Worm (Caenorhabditis elegans): ENCODE data around the gene C45E5.1.

The C45E5.1 gene

DNA sequence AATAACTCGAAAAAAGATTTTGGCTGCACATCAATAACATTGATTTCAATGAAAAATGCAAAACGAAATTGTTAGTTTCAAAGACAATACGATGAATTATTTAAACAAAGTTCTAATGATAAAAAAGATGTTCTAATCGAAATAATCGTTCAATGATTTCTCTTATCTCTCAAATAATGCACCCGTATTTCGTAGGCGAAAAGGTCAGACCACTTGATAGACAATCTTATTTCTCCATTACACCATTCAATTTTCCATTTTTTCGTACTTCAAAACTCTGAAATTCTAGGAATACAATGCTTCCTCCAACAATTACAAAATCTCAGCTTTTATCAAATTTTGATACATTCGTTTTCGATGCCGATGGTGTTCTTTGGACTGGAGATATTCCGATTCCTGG, at the start of gene C45E5.1:
C45E5.1 (plus strand) TSS at position 290 of the 400 bp plus-strand sequence.
- TF ChIP-seq ztf-23 (GFP tag; IDR thresholded peaks at IDR 0.05) (no peak), ztf-29 (GFP tag; IDR thresholded peaks at IDR 0.05) (no peak), T22C8.4 (GFP tag; IDR thresholded peaks at IDR 0.05) (no peak), ref-1 (GFP tag; conservative IDR thresholded peaks at IDR 0.05) (no peak), klf-2 (GFP tag; conservative IDR thresholded peaks at IDR 0.05) (no peak), tab-1 (GFP tag; IDR thresholded peaks at IDR 0.05) (no peak), flt-1 (GFP tag; IDR thresholded peaks at IDR 0.05) (no peak), med-1 (GFP tag; optimal IDR thresholded peaks at IDR 0.05; ENCODE audit: insufficient read depth) (no peak), cog-1 (tag; optimal IDR thresholded peaks at IDR 0.05) (no peak)

DNA sequence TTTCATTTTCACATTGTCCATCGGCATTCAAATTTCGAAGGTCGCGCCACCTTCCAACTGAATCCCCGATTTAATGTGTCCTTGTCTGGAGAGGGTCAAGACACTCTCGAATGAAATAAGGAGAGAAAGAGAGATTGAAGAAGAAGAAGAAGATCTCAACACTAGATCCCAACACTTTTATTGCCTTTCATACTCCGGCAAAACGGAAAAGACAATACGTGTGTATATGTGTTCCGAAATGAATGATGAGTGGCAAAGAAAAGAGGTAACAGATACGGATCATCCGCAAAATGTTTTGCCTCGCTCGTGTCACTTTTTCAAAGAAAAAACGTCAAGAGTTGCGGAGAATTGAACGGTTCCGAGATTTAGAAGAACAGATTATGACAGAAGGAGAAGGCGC, 43.8 kb upstream of the C45E5.1 start:
- no peak for TF ChIP-seq tab-1 (GFP tag; IDR thresholded peaks at IDR 0.05)
- no peak for TF ChIP-seq ztf-23 (GFP tag; IDR thresholded peaks at IDR 0.05)
- TF ChIP-seq ztf-29 (GFP tag; IDR thresholded peaks at IDR 0.05): no peak
- no peak for TF ChIP-seq flt-1 (GFP tag; IDR thresholded peaks at IDR 0.05)
- no peak for TF ChIP-seq ref-1 (GFP tag; conservative IDR thresholded peaks at IDR 0.05)
- TF ChIP-seq cog-1 (tag; optimal IDR thresholded peaks at IDR 0.05): no peak
- no peak for TF ChIP-seq T22C8.4 (GFP tag; IDR thresholded peaks at IDR 0.05)
- no peak for TF ChIP-seq klf-2 (GFP tag; conservative IDR thresholded peaks at IDR 0.05)
- no peak for TF ChIP-seq med-1 (GFP tag; optimal IDR thresholded peaks at IDR 0.05; ENCODE audit: insufficient read depth)

DNA sequence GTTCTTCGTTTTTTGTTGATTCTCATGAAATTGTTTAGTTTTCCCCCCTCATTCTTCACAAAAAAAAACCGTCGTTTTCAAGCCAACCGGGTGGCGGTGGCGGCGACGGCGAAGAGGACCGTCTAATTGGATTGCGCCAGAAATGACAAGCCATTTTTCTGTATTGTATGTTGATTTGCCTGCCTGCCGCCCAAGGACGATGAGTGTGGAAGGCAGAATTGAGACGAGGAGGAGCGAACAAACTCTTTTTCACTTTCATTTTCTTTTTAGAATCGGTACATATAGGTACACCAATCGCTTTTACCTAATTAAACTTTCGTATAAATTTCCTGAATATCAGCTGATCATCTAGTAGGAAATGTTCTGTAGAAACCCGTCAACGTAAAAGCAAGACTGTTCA, 42.6 kb upstream of the C45E5.1 start:
- TF ChIP-seq ref-1 (GFP tag; conservative IDR thresholded peaks at IDR 0.05) (no peak), cog-1 (tag; optimal IDR thresholded peaks at IDR 0.05) (no peak), flt-1 (GFP tag; IDR thresholded peaks at IDR 0.05) (no peak), ztf-29 (GFP tag; IDR thresholded peaks at IDR 0.05) (no peak), klf-2 (GFP tag; conservative IDR thresholded peaks at IDR 0.05) (no peak), tab-1 (GFP tag; IDR thresholded peaks at IDR 0.05) (no peak), ztf-23 (GFP tag; IDR thresholded peaks at IDR 0.05) (no peak), med-1 (GFP tag; optimal IDR thresholded peaks at IDR 0.05; ENCODE audit: insufficient read depth) (no peak), T22C8.4 (GFP tag; IDR thresholded peaks at IDR 0.05) (no peak)

DNA sequence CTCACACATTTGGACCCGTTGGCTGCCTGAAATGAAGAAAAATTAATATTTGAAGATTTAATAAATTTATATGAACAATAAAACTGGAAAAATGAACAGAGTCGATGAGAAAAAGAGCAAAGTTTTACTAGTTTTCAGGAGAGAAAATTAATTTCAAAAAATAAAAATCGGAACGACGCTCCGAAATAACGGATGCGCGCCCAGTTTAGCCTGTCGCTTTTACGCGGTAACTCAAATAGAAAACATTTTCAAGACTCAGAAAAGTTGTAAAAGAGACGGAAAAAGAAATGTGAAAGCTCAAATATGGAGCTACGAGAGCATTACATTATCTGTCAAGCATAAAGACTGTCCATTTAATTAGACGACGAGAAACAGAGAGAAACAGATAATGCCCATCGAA, 40.8 kb upstream of the C45E5.1 start, which contains the start of the genes C55C3.73 and perm-5:
C55C3.73 (minus strand) TSS at position 9 of the 400 bp plus-strand sequence.
perm-5 (minus strand) TSS at position 26 of the 400 bp plus-strand sequence.
- no peak for TF ChIP-seq ztf-29 (GFP tag; IDR thresholded peaks at IDR 0.05)
- TF ChIP-seq ref-1 (GFP tag; conservative IDR thresholded peaks at IDR 0.05): no peak
- TF ChIP-seq cog-1 (tag; optimal IDR thresholded peaks at IDR 0.05): no peak
- no peak for TF ChIP-seq flt-1 (GFP tag; IDR thresholded peaks at IDR 0.05)
- no peak for TF ChIP-seq T22C8.4 (GFP tag; IDR thresholded peaks at IDR 0.05)
- TF ChIP-seq klf-2 (GFP tag; conservative IDR thresholded peaks at IDR 0.05): no peak
- no peak for TF ChIP-seq ztf-23 (GFP tag; IDR thresholded peaks at IDR 0.05)
- no peak for TF ChIP-seq tab-1 (GFP tag; IDR thresholded peaks at IDR 0.05)
- TF ChIP-seq med-1 (GFP tag; optimal IDR thresholded peaks at IDR 0.05; ENCODE audit: insufficient read depth): no peak

DNA sequence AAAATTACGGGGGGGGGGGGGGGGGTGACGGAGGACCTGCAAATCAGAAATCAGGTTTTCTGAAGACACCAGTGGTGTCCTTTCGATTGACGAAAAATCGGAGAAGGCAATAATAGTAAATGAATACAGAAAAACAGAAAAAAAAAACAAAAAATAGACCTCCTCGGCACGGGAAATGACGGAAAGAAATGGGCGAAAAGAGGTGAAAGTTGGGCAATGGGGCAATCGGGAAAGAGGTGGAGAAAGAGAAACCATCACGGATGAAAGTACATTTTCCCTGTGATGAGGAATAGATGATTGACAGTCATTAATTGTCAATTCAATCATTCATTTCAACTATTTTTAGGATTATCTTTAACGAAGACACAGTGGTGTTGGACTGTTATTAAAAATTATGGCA, 40.3 kb upstream of the C45E5.1 start:
- TF ChIP-seq klf-2 (GFP tag; conservative IDR thresholded peaks at IDR 0.05) (no peak), cog-1 (tag; optimal IDR thresholded peaks at IDR 0.05) (no peak), tab-1 (GFP tag; IDR thresholded peaks at IDR 0.05) (no peak), flt-1 (GFP tag; IDR thresholded peaks at IDR 0.05) (no peak), ztf-29 (GFP tag; IDR thresholded peaks at IDR 0.05) (no peak), ref-1 (GFP tag; conservative IDR thresholded peaks at IDR 0.05) (no peak), T22C8.4 (GFP tag; IDR thresholded peaks at IDR 0.05) (no peak), ztf-23 (GFP tag; IDR thresholded peaks at IDR 0.05) (no peak), med-1 (GFP tag; optimal IDR thresholded peaks at IDR 0.05; ENCODE audit: insufficient read depth) (no peak)

DNA sequence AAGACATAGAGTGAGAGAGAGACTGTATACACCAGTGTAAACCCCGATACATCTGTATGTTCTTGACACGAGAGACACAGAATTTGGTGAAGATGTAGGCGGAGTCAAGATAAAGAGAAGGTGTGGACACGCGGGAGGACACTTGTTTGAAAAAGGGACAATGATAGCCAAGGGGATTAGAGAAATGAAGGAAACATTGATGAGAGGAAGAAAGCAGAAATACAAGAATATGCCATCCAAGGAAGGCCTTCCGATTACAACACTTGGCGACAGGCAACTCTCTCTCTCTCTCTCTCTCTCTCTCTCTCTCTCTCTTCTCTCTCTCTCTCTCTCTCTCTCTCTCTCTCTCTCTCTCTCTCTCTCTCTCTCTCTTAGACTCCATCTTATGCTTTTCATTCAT, 37.6 kb upstream of the C45E5.1 start:
- TF ChIP-seq med-1 (GFP tag; optimal IDR thresholded peaks at IDR 0.05; ENCODE audit: insufficient read depth): no peak
- no peak for TF ChIP-seq flt-1 (GFP tag; IDR thresholded peaks at IDR 0.05)
- TF ChIP-seq ztf-29 (GFP tag; IDR thresholded peaks at IDR 0.05): no peak
- TF ChIP-seq T22C8.4 (GFP tag; IDR thresholded peaks at IDR 0.05): no peak
- TF ChIP-seq cog-1 (tag; optimal IDR thresholded peaks at IDR 0.05): no peak
- no peak for TF ChIP-seq ztf-23 (GFP tag; IDR thresholded peaks at IDR 0.05)
- TF ChIP-seq tab-1 (GFP tag; IDR thresholded peaks at IDR 0.05): no peak
- no peak for TF ChIP-seq klf-2 (GFP tag; conservative IDR thresholded peaks at IDR 0.05)
- TF ChIP-seq ref-1 (GFP tag; conservative IDR thresholded peaks at IDR 0.05): no peak

DNA sequence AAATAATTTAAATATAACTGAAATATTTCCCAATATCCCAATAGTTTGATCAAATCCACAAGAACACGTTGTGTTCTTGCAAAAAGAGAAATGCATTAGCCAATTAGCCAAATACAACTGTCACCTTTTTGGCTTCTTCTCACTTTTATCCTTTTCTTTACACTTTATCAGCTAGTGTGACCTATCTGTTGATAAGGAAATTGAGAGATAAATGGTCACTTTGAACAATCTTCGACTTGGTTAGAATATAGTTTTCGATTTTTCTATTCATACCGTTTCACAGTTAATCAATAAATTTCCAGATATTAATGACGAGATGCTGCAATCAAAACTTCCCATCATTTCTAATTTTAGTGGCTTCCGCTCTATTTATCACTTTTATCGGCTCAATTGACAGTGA, 35.4 kb upstream of the C45E5.1 start, which contains the start of gene C55C3.1:
C55C3.1 (plus strand) TSS at position 301 of the 400 bp plus-strand sequence.
- TF ChIP-seq T22C8.4 (GFP tag; IDR thresholded peaks at IDR 0.05) (no peak), ztf-29 (GFP tag; IDR thresholded peaks at IDR 0.05) (no peak), cog-1 (tag; optimal IDR thresholded peaks at IDR 0.05) (no peak), ztf-23 (GFP tag; IDR thresholded peaks at IDR 0.05) (no peak), ref-1 (GFP tag; conservative IDR thresholded peaks at IDR 0.05) (no peak), flt-1 (GFP tag; IDR thresholded peaks at IDR 0.05) (no peak), klf-2 (GFP tag; conservative IDR thresholded peaks at IDR 0.05) (no peak), tab-1 (GFP tag; IDR thresholded peaks at IDR 0.05) (no peak), med-1 (GFP tag; optimal IDR thresholded peaks at IDR 0.05; ENCODE audit: insufficient read depth) (no peak)

DNA sequence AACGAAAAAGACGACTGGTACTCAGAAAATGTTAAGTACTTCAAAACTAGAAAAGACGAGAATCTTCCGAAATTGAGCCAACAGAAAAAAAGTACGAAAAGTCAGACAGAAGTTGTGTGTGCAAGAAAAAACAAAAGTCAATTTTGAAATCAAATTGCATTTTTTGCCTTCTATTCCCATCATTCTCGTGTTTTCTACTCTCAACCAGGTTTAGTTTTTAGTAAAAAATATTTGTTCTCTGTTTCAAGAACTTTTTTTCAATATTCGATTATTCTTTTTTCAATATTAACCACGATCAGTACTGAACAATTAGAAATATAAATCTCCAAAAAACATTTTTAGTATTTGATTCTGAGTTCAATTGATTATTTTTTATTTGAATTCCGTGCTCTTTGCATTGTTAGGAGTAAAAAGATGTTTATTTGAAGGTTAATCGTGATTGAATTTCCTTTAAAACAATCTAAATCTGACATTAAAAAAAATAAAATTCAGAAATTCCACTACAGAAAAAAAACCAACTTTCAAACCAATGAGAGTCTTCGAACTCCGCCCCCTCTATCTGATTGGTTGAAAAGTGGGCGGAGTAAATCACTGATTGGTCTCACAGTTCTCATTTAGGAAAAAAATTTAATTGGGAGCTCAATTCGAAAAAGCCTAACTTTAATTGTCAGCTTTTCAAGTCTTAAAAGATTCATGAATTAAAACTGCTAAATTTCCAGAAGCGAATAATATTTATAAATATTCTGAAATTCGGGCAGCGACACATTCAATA, 28.7 kb upstream of the C45E5.1 start:
- TF ChIP-seq tab-1 (GFP tag; IDR thresholded peaks at IDR 0.05): no peak
- no peak for TF ChIP-seq ztf-23 (GFP tag; IDR thresholded peaks at IDR 0.05)
- no peak for TF ChIP-seq ref-1 (GFP tag; conservative IDR thresholded peaks at IDR 0.05)
- no peak for TF ChIP-seq cog-1 (tag; optimal IDR thresholded peaks at IDR 0.05)

DNA sequence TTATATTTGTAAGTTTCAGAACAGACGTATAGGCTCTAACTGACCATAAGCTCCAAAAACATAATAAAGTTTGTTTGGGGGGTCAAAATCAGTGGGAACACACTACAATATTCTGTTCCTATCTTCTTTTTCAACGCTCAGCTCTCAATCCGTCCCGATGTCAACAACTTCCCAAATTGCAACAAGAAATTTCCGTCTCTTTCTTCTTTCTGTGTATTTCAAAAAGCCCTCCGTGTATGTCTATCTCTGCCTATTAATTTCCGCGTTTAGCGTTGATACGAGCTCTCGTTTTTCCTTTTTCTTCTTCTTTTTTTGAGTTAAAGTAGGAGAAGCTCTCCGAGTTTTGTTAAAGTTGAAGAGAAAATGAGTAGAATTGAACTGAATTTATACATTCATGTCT, 20.5 kb upstream of the C45E5.1 start:
- TF ChIP-seq klf-2 (GFP tag; conservative IDR thresholded peaks at IDR 0.05) (no peak), med-1 (GFP tag; optimal IDR thresholded peaks at IDR 0.05; ENCODE audit: insufficient read depth) (no peak), ztf-29 (GFP tag; IDR thresholded peaks at IDR 0.05) (no peak), ref-1 (GFP tag; conservative IDR thresholded peaks at IDR 0.05) (no peak), ztf-23 (GFP tag; IDR thresholded peaks at IDR 0.05) (no peak), cog-1 (tag; optimal IDR thresholded peaks at IDR 0.05) (no peak), tab-1 (GFP tag; IDR thresholded peaks at IDR 0.05) (no peak), T22C8.4 (GFP tag; IDR thresholded peaks at IDR 0.05) (no peak), flt-1 (GFP tag; IDR thresholded peaks at IDR 0.05) (no peak)
